Fruit fly (Drosophila melanogaster): ENCODE results near the gene CG17726.

dm6 chr3R:11214449-11214950 is 12.1 kb upstream of the CG17726 start, which contains the start of gene ZnT86D:
- TF ChIP-seq CTCF (optimal IDR thresholded peaks at IDR 0.05) (no peak), CG8478 (optimal IDR thresholded peaks at IDR 0.05) (no peak)

Data from S2 (cell line).